7 worm cellular contexts compared by ENCODE assay signal in the genomic region with DNA sequence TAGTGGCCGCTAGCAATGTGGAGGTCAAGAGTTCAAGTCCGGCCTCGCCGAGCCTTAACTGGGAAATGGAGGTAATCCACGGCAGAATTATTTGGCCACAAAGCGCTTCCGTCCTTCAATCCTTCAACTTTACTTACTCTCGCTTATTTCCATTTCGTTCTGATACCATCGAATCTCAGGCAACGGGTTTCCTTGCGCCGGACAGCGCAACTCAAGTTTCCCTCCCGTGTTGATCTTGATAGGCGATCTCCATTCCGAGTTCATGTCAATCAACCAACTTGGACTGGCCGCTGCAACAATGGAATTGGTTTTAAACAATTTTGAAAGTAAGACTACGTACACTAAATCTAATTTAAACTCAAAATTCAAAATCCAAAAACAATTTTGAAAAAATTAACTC.
A peak's percentile ranks its signal among the peaks of the same experiment; 100 is the strongest.
TF ChIP-seq lines count a peak whose summit lies in the region.

No protein-coding gene starts in this region.

TF ChIP-seq in whole organism, L1 larva, 84 proteins besides CTCF, POLR2A, EP300 and RAD21:
- TF ChIP-seq ceh-8 (GFP tag; optimal IDR thresholded peaks at IDR 0.05; lab: Kevin White, UChicago) (no peak), snpc-4 (tag; optimal IDR thresholded peaks at IDR 0.05; lab: Kevin White, UChicago) (no peak), lin-15B (tag; optimal IDR thresholded peaks at IDR 0.05; lab: Kevin White, UChicago) (no peak), nhr-85 (tag; lab: Kevin White, UChicago) (peak; percentile 46), nhr-12 (tag; optimal IDR thresholded peaks at IDR 0.05; lab: Kevin White, UChicago) (no peak), nhr-90 (tag; optimal IDR thresholded peaks at IDR 0.05; lab: Kevin White, UChicago; ENCODE audit: poor library complexity) (no peak), blmp-1 (tag; optimal IDR thresholded peaks at IDR 0.05; lab: Kevin White, UChicago) (peak; percentile 84)

TF ChIP-seq in whole organism, L2 larva, 48 proteins besides CTCF, POLR2A, EP300 and RAD21:
- TF ChIP-seq ceh-16 (tag; optimal IDR thresholded peaks at IDR 0.05; lab: Kevin White, UChicago) (peak; percentile 68), unc-62 (GFP tag; optimal IDR thresholded peaks at IDR 0.05; lab: Kevin White, UChicago) (no peak)

TF ChIP-seq in whole organism, L3 larva, 47 proteins besides CTCF, POLR2A, EP300 and RAD21:
- TF ChIP-seq elt-1 (tag; optimal IDR thresholded peaks at IDR 0.05; lab: Kevin White, UChicago) = peak; percentile 4
- TF ChIP-seq mml-1 (tag; optimal IDR thresholded peaks at IDR 0.05; lab: Kevin White, UChicago) = no peak
TF ChIP-seq in whole organism, L3 larva: peak in this region for 1.

TF ChIP-seq in whole organism, early embryonic, 17 proteins besides CTCF, POLR2A, EP300 and RAD21:
- TF ChIP-seq scrt-1 (GFP tag; IDR thresholded peaks at IDR 0.05; lab: Robert Waterston, UW) (no peak), pes-1 (GFP tag; IDR thresholded peaks at IDR 0.05; lab: Robert Waterston, UW) (peak; percentile 32; the same call in 1 of the 2 replicates)

TF ChIP-seq in whole organism, midembryonic, 9 proteins besides CTCF, POLR2A, EP300 and RAD21:
- TF ChIP-seq klf-2 (GFP tag; conservative IDR thresholded peaks at IDR 0.05; lab: Robert Waterston, UW) (no peak), flt-1 (GFP tag; IDR thresholded peaks at IDR 0.05; lab: Robert Waterston, UW) (peak; percentile 46; the same call in 1 of the 2 replicates)

TF ChIP-seq in whole organism, mixed stage, embryonic, 35 proteins besides CTCF, POLR2A, EP300 and RAD21:
- TF ChIP-seq elt-1 (tag; optimal IDR thresholded peaks at IDR 0.05; lab: Kevin White, UChicago; ENCODE audit: borderline replicate concordance, insufficient read depth) (peak; percentile 41), sptf-1 (tag; optimal IDR thresholded peaks at IDR 0.05; lab: Kevin White, UChicago) (no peak), nhr-237 (tag; optimal IDR thresholded peaks at IDR 0.05; lab: Kevin White, UChicago) (no peak), lin-13 (tag; optimal IDR thresholded peaks at IDR 0.05; lab: Kevin White, UChicago) (no peak), ham-2 (GFP tag; optimal IDR thresholded peaks at IDR 0.05; lab: Kevin White, UChicago) (no peak), cnd-1 (tag; optimal IDR thresholded peaks at IDR 0.05; lab: Kevin White, UChicago) (no peak), ces-1 (GFP tag; optimal IDR thresholded peaks at IDR 0.05; lab: Kevin White, UChicago) (no peak)

TF ChIP-seq in whole organism, young adult, 124 proteins besides CTCF, POLR2A, EP300 and RAD21:
- TF ChIP-seq nfyb-1 (GFP tag; IDR thresholded peaks at IDR 0.05; lab: Robert Waterston, UW) (no peak), rpc-1 (optimal IDR thresholded peaks at IDR 0.05; lab: Kevin White, UChicago) (no peak), rpc-1 (tag; optimal IDR thresholded peaks at IDR 0.05; lab: Kevin White, UChicago) (peak; percentile 26)
